Worm (Caenorhabditis elegans): Measurements from ENCODE around the gene tag-314.

tag-314 gene

ce11 chrV:10435198-10435597 is 6.7 kb upstream of the tag-314 start:
- TF ChIP-seq elt-3 (tag; optimal IDR thresholded peaks at IDR 0.05), result no peak
- TF ChIP-seq blmp-1 (tag; optimal IDR thresholded peaks at IDR 0.05), result no peak
- no peak for TF ChIP-seq drap-1 (GFP tag; optimal IDR thresholded peaks at IDR 0.05)
- TF ChIP-seq nhr-237 (tag; optimal IDR thresholded peaks at IDR 0.05), result no peak
- TF ChIP-seq nhr-28 (tag; optimal IDR thresholded peaks at IDR 0.05), result no peak
- no peak for TF ChIP-seq tbx-8 (GFP tag; optimal IDR thresholded peaks at IDR 0.05)
- TF ChIP-seq lsy-2 (tag; optimal IDR thresholded peaks at IDR 0.05), result no peak
- no peak for TF ChIP-seq unc-120 (tag; optimal IDR thresholded peaks at IDR 0.05; ENCODE audit: poor library complexity, severe bottlenecking)
- TF ChIP-seq flh-1 (GFP tag; optimal IDR thresholded peaks at IDR 0.05), result no peak
- TF ChIP-seq lin-32 (GFP tag; optimal IDR thresholded peaks at IDR 0.05), result no peak
- no peak for TF ChIP-seq pha-4 (tag; optimal IDR thresholded peaks at IDR 0.05)
- TF ChIP-seq ceh-43 (GFP tag; optimal IDR thresholded peaks at IDR 0.05), result no peak
- TF ChIP-seq ceh-83 (GFP tag; optimal IDR thresholded peaks at IDR 0.05), result no peak
- no peak for TF ChIP-seq nhr-2 (tag; optimal IDR thresholded peaks at IDR 0.05)
- no peak for TF ChIP-seq ztf-11 (tag; optimal IDR thresholded peaks at IDR 0.05)
- TF ChIP-seq ham-2 (GFP tag; optimal IDR thresholded peaks at IDR 0.05), result no peak
- no peak for TF ChIP-seq zip-8 (tag; optimal IDR thresholded peaks at IDR 0.05)
- no peak for TF ChIP-seq mep-1 (tag; optimal IDR thresholded peaks at IDR 0.05)

DNA sequence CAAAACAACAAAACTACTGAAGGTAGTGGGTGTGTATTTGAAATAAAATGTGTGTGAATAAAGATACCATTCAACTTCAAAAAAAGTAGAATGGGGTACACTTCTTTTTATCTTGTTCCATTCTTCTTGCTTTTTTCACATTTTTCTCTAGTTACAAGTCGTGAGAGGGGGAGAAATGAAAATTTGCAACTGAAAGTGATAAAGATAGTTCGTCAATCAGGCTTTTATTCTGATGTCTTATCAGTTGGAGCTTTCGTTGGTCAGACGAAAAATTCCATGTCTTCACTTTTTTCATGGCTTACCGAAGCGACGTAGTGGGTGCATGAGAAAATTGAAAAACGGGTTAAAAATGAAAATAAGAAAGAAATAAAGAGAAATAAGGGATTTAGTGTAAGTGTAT is 5.2 kb upstream of the tag-314 start, which contains the start of gene Y32F6A.4:
Y32F6A.4 (minus strand) TSS at position 347 of the 400 bp plus-strand sequence.
- no peak for TF ChIP-seq tbx-8 (GFP tag; optimal IDR thresholded peaks at IDR 0.05)
- no peak for TF ChIP-seq hlh-1 (tag; optimal IDR thresholded peaks at IDR 0.05)
- TF ChIP-seq snpc-4 (tag; optimal IDR thresholded peaks at IDR 0.05), result no peak
- no peak for TF ChIP-seq unc-62 (GFP tag; optimal IDR thresholded peaks at IDR 0.05)
- no peak for TF ChIP-seq lin-13 (tag; optimal IDR thresholded peaks at IDR 0.05)

DNA sequence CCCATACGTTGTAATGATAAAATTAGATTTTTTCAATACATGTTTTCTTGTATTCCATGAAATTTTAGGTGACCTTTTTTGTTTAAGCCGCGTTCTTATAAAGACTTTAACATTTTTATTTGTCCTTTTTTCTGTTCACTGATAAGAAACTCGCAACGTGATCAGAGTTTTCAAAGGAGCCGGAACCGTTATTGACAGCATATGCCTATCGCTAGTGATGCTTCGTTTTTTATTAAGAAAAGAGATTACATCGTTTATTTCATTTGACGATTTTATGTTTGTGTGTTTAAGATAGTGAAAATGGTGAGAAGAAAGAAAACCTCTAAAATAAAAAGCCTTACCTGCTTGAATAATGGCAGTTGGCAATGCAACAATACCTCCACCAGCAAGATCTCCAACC is 4.1 kb upstream of the tag-314 start:
- no peak for TF ChIP-seq hlh-1 (tag; optimal IDR thresholded peaks at IDR 0.05)
- no peak for TF ChIP-seq elt-1 (tag; optimal IDR thresholded peaks at IDR 0.05; ENCODE audit: borderline replicate concordance, insufficient read depth)
- TF ChIP-seq ceh-43 (GFP tag; optimal IDR thresholded peaks at IDR 0.05), result no peak

- TF ChIP-seq bed-3 (GFP tag; optimal IDR thresholded peaks at IDR 0.05) (no peak), elt-3 (tag; optimal IDR thresholded peaks at IDR 0.05) (no peak), ces-1 (GFP tag; optimal IDR thresholded peaks at IDR 0.05) (no peak), nhr-2 (tag; optimal IDR thresholded peaks at IDR 0.05) (no peak), mab-5 (tag; optimal IDR thresholded peaks at IDR 0.05) (no peak), unc-62 (GFP tag; optimal IDR thresholded peaks at IDR 0.05) (no peak), hlh-1 (tag; optimal IDR thresholded peaks at IDR 0.05) (no peak), mep-1 (tag; optimal IDR thresholded peaks at IDR 0.05) (no peak), ceh-39 (tag; optimal IDR thresholded peaks at IDR 0.05) (no peak), lin-32 (GFP tag; optimal IDR thresholded peaks at IDR 0.05) (no peak), tbx-8 (GFP tag; optimal IDR thresholded peaks at IDR 0.05) (no peak), unc-39 (tag; optimal IDR thresholded peaks at IDR 0.05) (no peak), pha-4 (tag; optimal IDR thresholded peaks at IDR 0.05) (no peak), blmp-1 (tag; optimal IDR thresholded peaks at IDR 0.05) (no peak)
Measured at ce11 chrV:10426253-10426652, 2.3 kb downstream of the tag-314 start, which contains the start of gene apc-10. Gene apc-10, minus strand, starts transcription at chrV:10426353.

DNA sequence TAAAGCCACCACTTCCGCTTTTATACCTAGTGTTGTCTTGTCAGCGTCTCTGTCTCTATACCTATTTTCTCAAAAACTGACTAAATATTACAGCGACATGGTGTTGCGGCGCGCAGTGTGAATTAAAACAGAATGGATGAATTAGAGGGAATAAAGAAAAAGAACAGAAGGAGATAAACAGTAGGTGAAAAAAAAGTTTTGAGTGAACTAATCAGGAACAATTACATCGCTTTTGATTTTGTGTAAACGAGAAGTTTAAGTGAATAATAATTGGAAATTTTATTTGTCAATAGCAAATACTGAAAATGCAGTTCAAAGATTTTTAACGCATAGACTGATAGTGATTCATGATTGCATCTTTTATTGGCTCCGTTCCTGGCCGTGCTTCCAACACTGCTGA is 3.4 kb downstream of the tag-314 start, which contains the start of gene col-12:
col-12 (minus strand) TSS at position 101 of the 400 bp plus-strand sequence.
- TF ChIP-seq nhr-12 (tag; optimal IDR thresholded peaks at IDR 0.05), result no peak
- no peak for TF ChIP-seq sem-2 (GFP tag; optimal IDR thresholded peaks at IDR 0.05)
- no peak for TF ChIP-seq pha-4 (tag; optimal IDR thresholded peaks at IDR 0.05)
- no peak for TF ChIP-seq lsy-2 (tag; optimal IDR thresholded peaks at IDR 0.05)
- no peak for TF ChIP-seq nhr-237 (tag; optimal IDR thresholded peaks at IDR 0.05)
- no peak for TF ChIP-seq hlh-1 (tag; optimal IDR thresholded peaks at IDR 0.05)
- no peak for TF ChIP-seq zip-8 (tag; optimal IDR thresholded peaks at IDR 0.05)
- no peak for TF ChIP-seq sptf-1 (tag; optimal IDR thresholded peaks at IDR 0.05)
- no peak for TF ChIP-seq ztf-11 (tag; optimal IDR thresholded peaks at IDR 0.05)
- TF ChIP-seq bed-3 (GFP tag; optimal IDR thresholded peaks at IDR 0.05), result no peak
- TF ChIP-seq lin-13 (tag; optimal IDR thresholded peaks at IDR 0.05), result no peak
- no peak for TF ChIP-seq elt-3 (tag; optimal IDR thresholded peaks at IDR 0.05)
- TF ChIP-seq nhr-76 (tag; optimal IDR thresholded peaks at IDR 0.05), result no peak
- TF ChIP-seq tbx-8 (GFP tag; optimal IDR thresholded peaks at IDR 0.05), result no peak
- no peak for TF ChIP-seq elt-1 (tag; optimal IDR thresholded peaks at IDR 0.05; ENCODE audit: borderline replicate concordance, insufficient read depth)
- TF ChIP-seq ham-2 (GFP tag; optimal IDR thresholded peaks at IDR 0.05), result no peak

Measured in whole organism, mixed stage, embryonic.